Fruit fly (Drosophila melanogaster): ENCODE measurements around the gene yem.

The yem gene

DNA sequence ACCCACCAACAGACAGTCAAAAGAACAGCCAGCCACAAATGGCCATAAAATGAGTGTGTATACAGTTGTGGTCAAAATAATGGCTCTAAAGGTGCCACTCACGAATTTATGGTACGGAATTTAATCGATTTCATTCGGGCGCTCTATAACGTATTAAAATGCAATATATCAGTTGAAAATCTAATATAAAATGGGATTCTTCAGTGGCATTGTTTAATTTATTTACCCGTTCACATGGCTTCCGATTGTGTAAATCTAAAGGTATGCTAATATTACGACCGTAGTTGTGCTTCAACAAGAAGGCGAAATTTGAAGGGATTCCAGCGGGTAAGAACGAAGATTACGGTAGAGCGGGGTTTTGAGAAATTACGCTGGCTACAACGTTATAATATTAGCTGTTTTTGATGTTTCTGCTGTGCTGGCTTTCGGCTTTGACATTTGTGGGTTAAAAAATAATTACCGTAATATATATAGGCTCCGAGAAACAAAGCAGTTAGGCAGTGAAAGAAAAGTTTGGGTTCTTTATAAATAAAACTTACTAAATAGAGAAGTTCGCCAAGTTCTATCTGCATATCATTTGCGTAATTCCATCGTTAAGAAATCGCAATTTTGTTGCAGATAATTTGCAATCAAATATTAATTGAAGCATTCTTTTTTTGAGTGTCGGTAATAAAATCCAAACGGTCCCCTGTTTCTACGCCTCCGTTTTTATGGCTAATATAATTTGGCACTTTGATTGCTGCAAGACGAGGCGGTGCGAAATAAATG, 46.9 kb downstream of the yem start (continued):
- no peak for TF ChIP-seq CG1529 (GFP tag; optimal IDR thresholded peaks at IDR 0.05)
- TF ChIP-seq br (optimal IDR thresholded peaks at IDR 0.05) = no peak
- TF ChIP-seq ind (GFP tag; optimal IDR thresholded peaks at IDR 0.05) = no peak
- no peak for TF ChIP-seq CG33557 (GFP tag; optimal IDR thresholded peaks at IDR 0.05)
- TF ChIP-seq BEAF-32 (GFP tag; optimal IDR thresholded peaks at IDR 0.05) = no peak
- TF ChIP-seq HLH3B (GFP tag; IDR thresholded peaks at IDR 0.05) = no peak
- TF ChIP-seq CG12942 (GFP tag; optimal IDR thresholded peaks at IDR 0.05) = peak; percentile 4
- TF ChIP-seq CG3065 (GFP tag; optimal IDR thresholded peaks at IDR 0.05) = no peak
- TF ChIP-seq trem (tag; optimal IDR thresholded peaks at IDR 0.05) = no peak
- no peak for TF ChIP-seq cas (GFP tag; IDR thresholded peaks at IDR 0.05)
- peak in 1 of 2 experiments; percentile 4 for TF ChIP-seq bsh (GFP tag; optimal IDR thresholded peaks at IDR 0.05)
- no peak for TF ChIP-seq CG15514 (GFP tag; optimal IDR thresholded peaks at IDR 0.05)
- no peak for TF ChIP-seq dati (GFP tag; IDR thresholded peaks at IDR 0.05)
- no peak for TF ChIP-seq CG7987 (GFP tag; optimal IDR thresholded peaks at IDR 0.05)
- peak; percentile 4 for TF ChIP-seq CG12659 (GFP tag; optimal IDR thresholded peaks at IDR 0.05)
- TF ChIP-seq slou (GFP tag; optimal IDR thresholded peaks at IDR 0.05) = no peak
- no peak for TF ChIP-seq pho (GFP tag; optimal IDR thresholded peaks at IDR 0.05)
- no peak for TF ChIP-seq CG12219 (GFP tag; optimal IDR thresholded peaks at IDR 0.05)
- no peak for TF ChIP-seq CG18619 (GFP tag; optimal IDR thresholded peaks at IDR 0.05)
- no peak for TF ChIP-seq al (GFP tag; IDR thresholded peaks at IDR 0.05)
- TF ChIP-seq CG2199 (GFP tag; IDR thresholded peaks at IDR 0.05) = no peak
- TF ChIP-seq CG6272 (GFP tag; IDR thresholded peaks at IDR 0.05) = no peak
- TF ChIP-seq CG32772 (GFP tag; IDR thresholded peaks at IDR 0.05) = no peak
- TF ChIP-seq CG14710 (tag; optimal IDR thresholded peaks at IDR 0.05) = no peak
- no peak for TF ChIP-seq CG3726 (GFP tag; IDR thresholded peaks at IDR 0.05)
- no peak for TF ChIP-seq slp2 (GFP tag; optimal IDR thresholded peaks at IDR 0.05)
- no peak for TF ChIP-seq CrebB (tag; optimal IDR thresholded peaks at IDR 0.05)
- TF ChIP-seq wek (GFP tag; optimal IDR thresholded peaks at IDR 0.05) = no peak
- TF ChIP-seq CG4328 (GFP tag; optimal IDR thresholded peaks at IDR 0.05) = no peak
- no peak for TF ChIP-seq Mrtf (GFP tag; IDR thresholded peaks at IDR 0.05)
- no peak for TF ChIP-seq Kr (GFP tag; optimal IDR thresholded peaks at IDR 0.05)
- TF ChIP-seq lbe (GFP tag; optimal IDR thresholded peaks at IDR 0.05) = peak; percentile 9
- no peak for TF ChIP-seq CG4360 (GFP tag; IDR thresholded peaks at IDR 0.05)
- no peak for TF ChIP-seq zen (tag; optimal IDR thresholded peaks at IDR 0.05)
- TF ChIP-seq CG17568 (GFP tag; optimal IDR thresholded peaks at IDR 0.05) = no peak
- no peak for TF ChIP-seq CG9437 (GFP tag; optimal IDR thresholded peaks at IDR 0.05)
- TF ChIP-seq dimm (GFP tag; IDR thresholded peaks at IDR 0.05) = no peak
- no peak for TF ChIP-seq CG8765 (GFP tag; IDR thresholded peaks at IDR 0.05)
- TF ChIP-seq tll (GFP tag; optimal IDR thresholded peaks at IDR 0.05) = no peak
- TF ChIP-seq CG2889 (GFP tag; IDR thresholded peaks at IDR 0.05) = no peak
- no peak for TF ChIP-seq CG16813 (GFP tag; IDR thresholded peaks at IDR 0.05; ENCODE audit: partially characterized antibody)
- no peak for TF ChIP-seq NC2α (GFP tag; optimal IDR thresholded peaks at IDR 0.05)
- no peak for TF ChIP-seq Atf6 (GFP tag; IDR thresholded peaks at IDR 0.05)
- peak; percentile 12 for TF ChIP-seq sd (tag; optimal IDR thresholded peaks at IDR 0.05)
- no peak for TF ChIP-seq cg (GFP tag; optimal IDR thresholded peaks at IDR 0.05)
- TF ChIP-seq lola (GFP tag; optimal IDR thresholded peaks at IDR 0.05) = no peak
- TF ChIP-seq unc-4 (GFP tag; IDR thresholded peaks at IDR 0.05; ENCODE audit: partially characterized antibody) = no peak
- TF ChIP-seq nerfin-1 (tag; optimal IDR thresholded peaks at IDR 0.05) = no peak
- TF ChIP-seq CG8359 (GFP tag; optimal IDR thresholded peaks at IDR 0.05; ENCODE audit: borderline replicate concordance) = no peak
- no peak for TF ChIP-seq odd (GFP tag; optimal IDR thresholded peaks at IDR 0.05)

All from whole organism, embryonic.